Worm (Caenorhabditis elegans) whole organism, midembryonic: Measurements from ENCODE around the gene iglr-1.

Experiments
- T22C8.4 ChIP-seq: fragments of 200-800 bp; sonication (Bioruptor generic); IDR thresholded peaks from 2 replicates; pipeline ENCODE4 v1.3.6; 2022; ENCODE audit warnings: missing genetic modification characterization, missing compliant biosample characterization
- cog-1 ChIP-seq: sonication (generic microtip); optimal IDR thresholded peaks from 2 replicates; lab custom pipeline; 2016; ENCODE audit warnings: missing genetic modification characterization, missing compliant biosample characterization
- flt-1 ChIP-seq: fragments of 200-800 bp; sonication (Bioruptor generic); IDR thresholded peaks from 2 replicates; pipeline ENCODE4 v1.3.6; 2022; ENCODE audit warnings: missing genetic modification characterization, missing compliant biosample characterization
- klf-2 ChIP-seq: fragments of 200-800 bp; sonication (Bioruptor generic); conservative IDR thresholded peaks from 2 replicates; pipeline ENCODE4 v1.3.6; 2022; ENCODE audit warnings: missing genetic modification reagents, missing genetic modification characterization, missing compliant biosample characterization
- med-1 ChIP-seq: sonication (generic microtip); optimal IDR thresholded peaks from 2 replicates; lab custom pipeline; 2017; ENCODE audit warnings: missing genetic modification characterization, mild to moderate bottlenecking, missing compliant biosample characterization, antibody characterized with exemption, missing genetic modification reagents; ENCODE audit not compliant: insufficient read depth
- ref-1 ChIP-seq: fragments of 200-800 bp; sonication (Bioruptor generic); conservative IDR thresholded peaks from 2 replicates; pipeline ENCODE4 v1.3.6; 2022; ENCODE audit warnings: missing genetic modification reagents, missing genetic modification characterization, missing compliant biosample characterization
- tab-1 ChIP-seq: fragments of 200-800 bp; sonication (Bioruptor generic); IDR thresholded peaks from 2 replicates; pipeline ENCODE4 v1.3.6; 2022; ENCODE audit warnings: missing genetic modification characterization, missing compliant biosample characterization
- ztf-23 ChIP-seq: fragments of 200-800 bp; sonication (Bioruptor generic); IDR thresholded peaks from 2 replicates; pipeline ENCODE4 v1.3.6; 2022; ENCODE audit warnings: missing genetic modification reagents, missing genetic modification characterization, missing compliant biosample characterization
- ztf-29 ChIP-seq: fragments of 200-800 bp; sonication (Bioruptor generic); IDR thresholded peaks from 2 replicates; pipeline ENCODE4 v1.3.6; 2022; ENCODE audit warnings: missing genetic modification reagents, missing genetic modification characterization, missing compliant biosample characterization

The iglr-1 gene

DNA sequence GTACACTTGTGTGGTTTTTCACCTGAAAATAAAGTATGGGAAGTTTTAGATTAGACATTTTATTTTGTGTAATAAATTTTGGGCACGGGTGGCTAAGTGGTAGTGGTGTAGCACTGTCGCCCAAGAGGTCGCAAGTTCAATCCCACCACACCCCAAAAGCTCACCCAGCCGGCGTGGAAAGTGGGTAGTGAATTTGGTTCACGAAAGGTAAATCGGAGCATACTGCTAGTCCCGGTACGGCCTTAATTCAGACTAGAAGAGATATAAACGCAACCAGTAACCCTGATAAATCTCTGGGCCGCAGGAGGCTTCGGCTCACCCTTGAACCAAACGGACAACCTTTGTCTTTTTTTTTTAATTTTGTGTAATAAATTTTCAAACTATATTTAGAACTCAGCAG lies 39.4 kb downstream of the iglr-1 start:
- no peak for TF ChIP-seq flt-1
- no peak for TF ChIP-seq ztf-29
- TF ChIP-seq ref-1, result no peak
- no peak for TF ChIP-seq med-1 (GFP tag; lab: Kevin White, UChicago)
- TF ChIP-seq ztf-23 (GFP tag; lab: Robert Waterston, UW), result no peak

DNA sequence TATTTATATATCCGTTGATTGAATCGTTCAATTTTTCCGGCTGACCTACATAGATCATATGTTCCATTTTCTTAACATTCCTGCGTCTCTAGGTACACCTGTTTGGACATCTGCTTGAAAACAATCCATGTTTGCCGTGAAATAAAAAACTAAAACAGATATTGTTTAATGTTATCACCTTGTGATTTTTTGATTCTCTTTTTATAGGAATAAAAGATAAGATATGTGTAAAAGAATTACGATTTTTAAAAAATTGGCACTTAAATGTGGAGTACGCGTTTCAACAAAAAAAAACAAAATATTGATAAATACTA lies 43.9 kb downstream of the iglr-1 start:
- TF ChIP-seq ztf-29 (no peak), ref-1 (no peak), cog-1 (tag; lab: Kevin White, UChicago) (no peak), tab-1 (GFP tag; lab: Robert Waterston, UW) (no peak), T22C8.4 (GFP tag; lab: Robert Waterston, UW) (no peak), flt-1 (no peak), klf-2 (GFP tag; lab: Robert Waterston, UW) (no peak), ztf-23 (GFP tag; lab: Robert Waterston, UW) (no peak), med-1 (GFP tag; lab: Kevin White, UChicago) (no peak)

DNA sequence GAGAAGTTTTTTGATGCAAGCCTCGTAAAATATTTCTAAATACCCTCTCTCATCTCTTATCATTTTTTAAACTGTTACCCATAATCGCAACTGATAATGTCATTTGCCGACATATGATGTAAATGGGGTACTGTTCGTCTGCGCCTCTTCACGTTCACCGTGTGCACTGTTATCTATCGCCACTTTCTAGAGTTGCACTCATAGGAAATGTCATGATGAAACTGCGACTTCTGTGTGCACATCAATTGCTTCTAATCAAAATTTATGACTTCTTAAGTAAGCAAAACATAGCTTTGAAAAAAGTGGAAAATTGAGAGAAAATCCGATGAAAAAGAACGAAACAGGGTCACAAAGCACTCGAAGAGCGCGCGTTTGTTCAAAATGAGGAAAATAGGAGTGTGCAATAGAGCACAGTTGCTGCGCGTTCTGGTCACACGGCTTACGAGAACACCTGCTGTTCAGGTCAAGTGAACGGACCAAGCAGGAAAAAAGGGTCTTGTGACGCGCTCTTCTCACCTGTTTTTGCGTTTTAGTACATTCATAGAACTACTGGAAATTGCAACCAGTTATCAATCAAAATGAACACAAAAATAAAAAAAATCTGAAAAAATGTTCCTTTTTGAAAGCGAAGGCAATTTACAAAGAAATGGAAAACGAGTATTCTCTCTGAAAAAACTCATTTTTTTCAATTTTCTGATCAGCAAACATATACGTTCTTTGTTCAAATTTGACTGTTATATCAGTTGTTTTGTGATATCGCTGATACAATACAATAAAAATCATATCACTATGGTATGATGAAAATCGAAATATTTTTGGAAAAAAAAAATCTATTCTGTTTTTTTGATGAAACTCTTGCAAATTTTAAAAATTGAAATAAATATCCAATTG lies 44.5 kb downstream of the iglr-1 start:
- no peak for TF ChIP-seq T22C8.4 (GFP tag; lab: Robert Waterston, UW)
- no peak for TF ChIP-seq flt-1
- TF ChIP-seq ztf-29, result 0 out of 2 replicates have a peak, but pooled peaks have one; percentile 12
- no peak for TF ChIP-seq ztf-23 (GFP tag; lab: Robert Waterston, UW)
- TF ChIP-seq cog-1 (tag; lab: Kevin White, UChicago), result no peak
- no peak for TF ChIP-seq med-1 (GFP tag; lab: Kevin White, UChicago)
- TF ChIP-seq ref-1, result no peak

DNA sequence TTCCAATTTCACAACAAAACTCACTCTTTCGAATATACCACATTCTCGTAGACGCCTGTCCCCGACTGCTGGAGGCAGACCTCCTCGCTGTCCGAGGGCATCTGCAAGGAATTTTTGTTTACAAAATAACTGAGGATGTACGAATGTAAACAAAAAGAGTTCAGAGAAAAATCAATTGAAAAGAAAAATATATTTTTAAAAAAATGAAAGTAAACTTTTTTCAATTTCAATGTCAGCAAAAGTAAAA lies 45.0 kb downstream of the iglr-1 start, which contains the start of gene mrp-5:
Gene mrp-5 (minus strand): TSS at position 101 of the 247 bp plus-strand sequence.
- TF ChIP-seq ref-1 (no peak), tab-1 (GFP tag; lab: Robert Waterston, UW) (no peak), cog-1 (tag; lab: Kevin White, UChicago) (no peak), flt-1 (no peak), ztf-23 (GFP tag; lab: Robert Waterston, UW) (no peak), T22C8.4 (GFP tag; lab: Robert Waterston, UW) (no peak), ztf-29 (no peak), med-1 (GFP tag; lab: Kevin White, UChicago) (no peak), klf-2 (GFP tag; lab: Robert Waterston, UW) (no peak)

DNA sequence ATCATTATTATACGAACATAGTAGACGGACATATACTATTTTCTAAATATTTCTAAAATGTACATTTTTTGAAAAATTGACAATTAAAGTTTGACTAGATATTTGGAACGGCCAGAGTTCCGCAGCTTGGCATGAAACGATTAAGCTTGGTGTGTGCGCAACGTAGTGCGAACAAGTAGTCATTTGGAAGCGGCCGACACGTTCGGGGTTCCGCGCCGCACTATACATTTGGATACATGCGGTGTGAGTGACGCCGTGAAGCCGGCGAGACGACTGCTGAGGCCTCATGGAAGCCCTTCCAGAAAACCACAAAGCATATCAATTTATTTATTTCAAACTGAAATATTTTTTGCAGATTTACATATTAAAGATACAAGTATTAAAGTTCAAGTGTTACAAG lies 53.0 kb downstream of the iglr-1 start:
- TF ChIP-seq ref-1 (no peak), T22C8.4 (GFP tag; lab: Robert Waterston, UW) (no peak), ztf-23 (GFP tag; lab: Robert Waterston, UW) (no peak), klf-2 (GFP tag; lab: Robert Waterston, UW) (no peak), tab-1 (GFP tag; lab: Robert Waterston, UW) (no peak), ztf-29 (no peak), cog-1 (tag; lab: Kevin White, UChicago) (no peak), flt-1 (no peak), med-1 (GFP tag; lab: Kevin White, UChicago) (no peak)
